Worm (Caenorhabditis elegans): ENCODE results near the gene W07E6.5.

Gene W07E6.5

ce11 chrII:475890-476420 lies 2.7 kb downstream of the W07E6.5 start, which contains the start of gene nsun-1:
Gene nsun-1 (minus strand): TSS chrII:475940.
- TF ChIP-seq die-1 (tag; optimal IDR thresholded peaks at IDR 0.05) (no peak), zfh-2 (GFP tag; conservative IDR thresholded peaks at IDR 0.05) (peak; percentile 67), hrde-1 (tag; optimal IDR thresholded peaks at IDR 0.05; ENCODE audit: borderline replicate concordance) (no peak), chd-7 (tag; optimal IDR thresholded peaks at IDR 0.05) (no peak), mel-28 (tag; optimal IDR thresholded peaks at IDR 0.05; ENCODE audit: borderline replicate concordance) (no peak), dox-1 (GFP tag; IDR thresholded peaks at IDR 0.05) (peak; percentile 83), ceh-27 (GFP tag; optimal IDR thresholded peaks at IDR 0.05) (peak; percentile 63), mes-4 (tag; optimal IDR thresholded peaks at IDR 0.05) (no peak), athp-1 (tag; optimal IDR thresholded peaks at IDR 0.05) (peak; percentile 16), F33H1.4 (GFP tag; IDR thresholded peaks at IDR 0.05) (no peak), Y79H2A.3 (GFP tag; conservative IDR thresholded peaks at IDR 0.05) (no peak), nhr-80 (tag; optimal IDR thresholded peaks at IDR 0.05) (peak; percentile 39), lsl-1 (GFP tag; optimal IDR thresholded peaks at IDR 0.05) (peak; percentile 36), ztf-18 (tag; optimal IDR thresholded peaks at IDR 0.05) (peak; percentile 52), D2030.7 (GFP tag; IDR thresholded peaks at IDR 0.05) (peak; percentile 51; the same call in 1 of the 2 replicates), bed-1 (GFP tag; IDR thresholded peaks at IDR 0.05) (no peak), K12H6.12 (tag; optimal IDR thresholded peaks at IDR 0.05) (no peak), sea-2 (GFP tag; IDR thresholded peaks at IDR 0.05) (no peak), pbrm-1 (GFP tag; IDR thresholded peaks at IDR 0.05) (no peak), K11D2.4 (GFP tag; IDR thresholded peaks at IDR 0.05) (no peak), nhr-179 (tag; optimal IDR thresholded peaks at IDR 0.05) (no peak), ztf-6 (GFP tag; IDR thresholded peaks at IDR 0.05) (no peak), Y53F4B.3 (GFP tag; IDR thresholded peaks at IDR 0.05) (no peak), nfyb-1 (GFP tag; IDR thresholded peaks at IDR 0.05) (peak; percentile 35; the same call in 1 of the 2 replicates), hmg-1.2 (GFP tag; IDR thresholded peaks at IDR 0.05) (peak; percentile 44; the same call in 1 of the 2 replicates), mcd-1 (GFP tag; IDR thresholded peaks at IDR 0.05) (peak; percentile 91), ceh-91 (GFP tag; IDR thresholded peaks at IDR 0.05) (peak; percentile 48; the same call in 1 of the 2 replicates), cebp-1 (GFP tag; IDR thresholded peaks at IDR 0.05) (no peak), cebp-1 (tag; optimal IDR thresholded peaks at IDR 0.05) (no peak)

ce11 chrII:484328-484916 lies 11.1 kb downstream of the W07E6.5 start, which contains the start of the genes gldi-1 and prp-21:
Gene gldi-1 (minus strand): TSS chrII:484378.
Gene prp-21 (plus strand): TSS chrII:484866.
- TF ChIP-seq B0035.1 (tag; optimal IDR thresholded peaks at IDR 0.05) (no peak), efl-1 (GFP tag; optimal IDR thresholded peaks at IDR 0.05) (peak; percentile 9), hmg-1.2 (GFP tag; IDR thresholded peaks at IDR 0.05) (peak; percentile 8; the same call in 1 of the 2 replicates)

ce11 chrII:495124-495523 lies 21.8 kb downstream of the W07E6.5 start, which contains the start of gene sms-5:
Gene sms-5 (plus strand): TSS chrII:495424.
- TF ChIP-seq snpc-3.4 (tag; optimal IDR thresholded peaks at IDR 0.05) (no peak), dpl-1 (GFP tag; optimal IDR thresholded peaks at IDR 0.05) (no peak), ztf-6 (GFP tag; IDR thresholded peaks at IDR 0.05) (no peak), egrh-3 (GFP tag; IDR thresholded peaks at IDR 0.05) (no peak), hlh-26 (GFP tag; conservative IDR thresholded peaks at IDR 0.05) (no peak), F57C9.4 (tag; optimal IDR thresholded peaks at IDR 0.05) (no peak), ekl-4 (GFP tag; IDR thresholded peaks at IDR 0.05) (no peak), nfya-2 (GFP tag; IDR thresholded peaks at IDR 0.05) (no peak), lsy-27 (tag; optimal IDR thresholded peaks at IDR 0.05; ENCODE audit: borderline replicate concordance, insufficient read depth) (no peak), ztf-25 (GFP tag; IDR thresholded peaks at IDR 0.05) (no peak), bed-2 (GFP tag; IDR thresholded peaks at IDR 0.05) (no peak), C17E4.6 (GFP tag; IDR thresholded peaks at IDR 0.05) (no peak), nhr-27 (tag; optimal IDR thresholded peaks at IDR 0.05) (no peak), snpc-4 (GFP tag; optimal IDR thresholded peaks at IDR 0.05) (no peak), snpc-4 (tag; optimal IDR thresholded peaks at IDR 0.05) (no peak), ceh-40 (GFP tag; IDR thresholded peaks at IDR 0.05) (no peak)
